Fruit fly (Drosophila melanogaster): ENCODE data around the gene CG14443.

The CG14443 gene

DNA sequence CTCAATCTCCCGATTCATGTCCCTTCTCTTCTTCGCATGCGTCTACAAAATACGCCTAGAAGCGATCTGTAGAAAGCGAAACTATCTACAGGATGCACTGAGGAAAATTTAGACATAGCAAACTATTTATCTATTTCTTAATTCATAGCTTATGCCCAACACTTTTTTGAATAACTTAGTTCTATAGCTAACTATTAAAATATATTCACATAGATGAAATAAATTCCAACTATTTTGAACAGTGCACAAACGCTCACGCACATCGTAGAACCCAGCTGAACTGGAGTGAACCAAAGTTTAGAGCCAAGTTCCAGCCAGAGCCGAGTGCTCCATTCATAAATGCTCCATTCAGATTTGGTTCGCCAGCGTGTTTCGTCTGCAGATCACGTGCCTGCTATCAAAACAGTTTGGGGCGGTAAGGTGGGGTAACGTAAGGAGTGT is 12.2 kb upstream of the CG14443 start (continued):
- peak; percentile 28 for TF ChIP-seq mam (GFP tag; optimal IDR thresholded peaks at IDR 0.05)
- TF ChIP-seq otp (GFP tag; IDR thresholded peaks at IDR 0.05), result peak; percentile 65; the same call in 1 of the 3 replicates
- no peak for TF ChIP-seq Sry-δ (GFP tag; optimal IDR thresholded peaks at IDR 0.05)
- TF ChIP-seq fd96Cb (tag; optimal IDR thresholded peaks at IDR 0.05), result peak; percentile 45
- no peak for TF ChIP-seq sna (GFP tag; IDR thresholded peaks at IDR 0.05; ENCODE audit: partially characterized antibody)
- TF ChIP-seq shn (GFP tag; optimal IDR thresholded peaks at IDR 0.05), result no peak
- TF ChIP-seq CG13123 (GFP tag; optimal IDR thresholded peaks at IDR 0.05), result no peak
- peak; percentile 12 for TF ChIP-seq CG2202 (tag; optimal IDR thresholded peaks at IDR 0.05)
- TF ChIP-seq CG2120 (GFP tag; optimal IDR thresholded peaks at IDR 0.05), result peak; percentile 56
- TF ChIP-seq Max (GFP tag; optimal IDR thresholded peaks at IDR 0.05), result peak; percentile 23
- TF ChIP-seq CG17912 (GFP tag; optimal IDR thresholded peaks at IDR 0.05), result no peak
- TF ChIP-seq CG1233 (GFP tag; optimal IDR thresholded peaks at IDR 0.05), result peak; percentile 30
- TF ChIP-seq hkb (optimal IDR thresholded peaks at IDR 0.05), result no peak
- peak; percentile 65; the same call in 1 of the 2 replicates for TF ChIP-seq hkb (GFP tag; IDR thresholded peaks at IDR 0.05)
- no peak for TF ChIP-seq CG4282 (GFP tag; optimal IDR thresholded peaks at IDR 0.05)
- TF ChIP-seq scrt (GFP tag; optimal IDR thresholded peaks at IDR 0.05), result peak; percentile 12
- peak; percentile 27 for TF ChIP-seq HmgZ (tag; optimal IDR thresholded peaks at IDR 0.05)
- no peak for TF ChIP-seq ssp (GFP tag; IDR thresholded peaks at IDR 0.05)
- peak; percentile 23 for TF ChIP-seq Six4 (GFP tag; optimal IDR thresholded peaks at IDR 0.05)
- peak; percentile 33 for TF ChIP-seq Oli (tag; optimal IDR thresholded peaks at IDR 0.05)
- no peak for TF ChIP-seq CG7963 (GFP tag; IDR thresholded peaks at IDR 0.05; ENCODE audit: partially characterized antibody)
- peak; percentile 46; the same call in 1 of the 2 replicates for TF ChIP-seq sim (GFP tag; IDR thresholded peaks at IDR 0.05)
- TF ChIP-seq Stat92E (GFP tag; optimal IDR thresholded peaks at IDR 0.05), result no peak
- peak; percentile 43 for TF ChIP-seq CG17359 (tag; optimal IDR thresholded peaks at IDR 0.05)
- no peak for TF ChIP-seq fd102C (GFP tag; optimal IDR thresholded peaks at IDR 0.05)
- TF ChIP-seq Deaf1 (tag; optimal IDR thresholded peaks at IDR 0.05), result peak; percentile 20
- peak; percentile 78 for TF ChIP-seq Drgx (GFP tag; IDR thresholded peaks at IDR 0.05)
- peak; percentile 39; the same call in 1 of the 2 replicates for TF ChIP-seq CG31224 (GFP tag; IDR thresholded peaks at IDR 0.05)
- TF ChIP-seq Gug (GFP tag; IDR thresholded peaks at IDR 0.05), result 0 out of 4 replicates have a peak, but pooled peaks have one; percentile 4
- no peak for TF ChIP-seq pan (optimal IDR thresholded peaks at IDR 0.05)
- TF ChIP-seq pan (GFP tag; optimal IDR thresholded peaks at IDR 0.05 in 1 of 2, IDR thresholded peaks at IDR 0.05 in 1 of 2), result peak in 1 of 2 experiments; percentile 61
- TF ChIP-seq Rfx (GFP tag; IDR thresholded peaks at IDR 0.05), result peak; percentile 75
- no peak for TF ChIP-seq ato (GFP tag; IDR thresholded peaks at IDR 0.05; ENCODE audit: partially characterized antibody)
- TF ChIP-seq CHES-1-like (GFP tag; optimal IDR thresholded peaks at IDR 0.05), result peak; percentile 21
- TF ChIP-seq oc (tag; optimal IDR thresholded peaks at IDR 0.05), result peak; percentile 25
- TF ChIP-seq CG17612 (GFP tag; IDR thresholded peaks at IDR 0.05), result 0 out of 2 replicates have a peak, but pooled peaks have one; percentile 30
- peak; percentile 44 for TF ChIP-seq lab (GFP tag; optimal IDR thresholded peaks at IDR 0.05)
- peak; percentile 7 for TF ChIP-seq gcm2 (GFP tag; optimal IDR thresholded peaks at IDR 0.05)
- no peak for TF ChIP-seq CG6654 (GFP tag; optimal IDR thresholded peaks at IDR 0.05)
- TF ChIP-seq nmo (GFP tag; optimal IDR thresholded peaks at IDR 0.05), result peak; percentile 45
- peak; percentile 22 for TF ChIP-seq zen (tag; optimal IDR thresholded peaks at IDR 0.05)
- TF ChIP-seq NfI (GFP tag; optimal IDR thresholded peaks at IDR 0.05), result no peak
- TF ChIP-seq YL-1 (GFP tag; optimal IDR thresholded peaks at IDR 0.05), result no peak
- TF ChIP-seq Atf6 (GFP tag; IDR thresholded peaks at IDR 0.05), result peak; percentile 34; the same call in 1 of the 2 replicates
- no peak for TF ChIP-seq CG8478 (optimal IDR thresholded peaks at IDR 0.05)
- TF ChIP-seq Antp (GFP tag; optimal IDR thresholded peaks at IDR 0.05), result peak; percentile 18
- peak; percentile 58 for TF ChIP-seq CG3847 (GFP tag; IDR thresholded peaks at IDR 0.05)
- TF ChIP-seq CG4328 (GFP tag; optimal IDR thresholded peaks at IDR 0.05), result no peak
- TF ChIP-seq Ravus (GFP tag; IDR thresholded peaks at IDR 0.05), result no peak; the same call in 1 of the 2 replicates
- TF ChIP-seq CG15601 (tag; optimal IDR thresholded peaks at IDR 0.05), result peak; percentile 10
- peak; percentile 45 for TF ChIP-seq CG32772 (GFP tag; IDR thresholded peaks at IDR 0.05)

All from whole organism, embryonic.